Worm (Caenorhabditis elegans): Measurements from ENCODE around the gene Y116A8A.4.

- TF ChIP-seq nhr-12 (tag; optimal IDR thresholded peaks at IDR 0.05) (no peak), lin-11 (tag; optimal IDR thresholded peaks at IDR 0.05) (no peak), zag-1 (tag; optimal IDR thresholded peaks at IDR 0.05) (no peak), nhr-77 (tag; optimal IDR thresholded peaks at IDR 0.05) (no peak), snpc-4 (tag; optimal IDR thresholded peaks at IDR 0.05) (no peak), lin-39 (tag; optimal IDR thresholded peaks at IDR 0.05) (no peak), ZK546.5 (tag; optimal IDR thresholded peaks at IDR 0.05) (no peak), ceh-82 (tag; optimal IDR thresholded peaks at IDR 0.05) (no peak), fos-1 (tag; optimal IDR thresholded peaks at IDR 0.05) (no peak), unc-55 (GFP tag; optimal IDR thresholded peaks at IDR 0.05) (no peak), unc-39 (tag; optimal IDR thresholded peaks at IDR 0.05) (no peak)
Observed at ce11 chrIV:16776915-16777314, 45.7 kb upstream of the Y116A8A.4 start.

Measured in whole organism, L2 larva.